Worm (Caenorhabditis elegans) whole organism, L1 larva: ENCODE measurements around the gene F30B5.11.

Source experiments
- alr-1 ChIP-seq: fragments of 200-800 bp; sonication (Bioruptor generic); optimal IDR thresholded peaks from 2 replicates; lab custom pipeline; 2018; ENCODE audit warnings: borderline replicate concordance, mild to moderate bottlenecking, missing genetic modification characterization, missing compliant biosample characterization
- ama-1 ChIP-seq: fragments of 150-350 bp; optimal IDR thresholded peaks from 2 replicates; lab custom pipeline; 2014
- blmp-1 ChIP-seq: fragments of 150-350 bp; optimal IDR thresholded peaks from 2 replicates; lab custom pipeline; 2014; ENCODE audit warnings: missing biosample characterization, missing genetic modification characterization
- ceh-63 ChIP-seq: fragments of 200-800 bp; sonication (Bioruptor generic); optimal IDR thresholded peaks from 2 replicates; lab custom pipeline; 2018; ENCODE audit warnings: mild to moderate bottlenecking, missing genetic modification characterization, missing compliant biosample characterization
- ceh-8 ChIP-seq: fragments of 200-800 bp; sonication (Bioruptor generic); optimal IDR thresholded peaks from 2 replicates; lab custom pipeline; 2018; ENCODE audit warnings: mild to moderate bottlenecking, missing genetic modification characterization, moderate library complexity, missing compliant biosample characterization
- ceh-88 ChIP-seq: fragments of 200-800 bp; sonication (Bioruptor generic); IDR thresholded peaks from 2 replicates; pipeline ENCODE4 v1.3.6; 2022; ENCODE audit warnings: missing genetic modification characterization, missing compliant biosample characterization
- ces-1 ChIP-seq: fragments of 150-350 bp; optimal IDR thresholded peaks from 2 replicates; lab custom pipeline; 2014; ENCODE audit warnings: missing biosample characterization, missing genetic modification reagents, missing genetic modification characterization
- efl-3 ChIP-seq: fragments of 200-800 bp; sonication (Bioruptor generic); optimal IDR thresholded peaks from 2 replicates; lab custom pipeline; 2018; ENCODE audit warnings: mild to moderate bottlenecking, missing genetic modification characterization, missing compliant biosample characterization
- elt-3 ChIP-seq, 6 experiments: fragments of 150-350 bp in 1 of 6; sonication (generic microtip); optimal IDR thresholded peaks; 2 replicates each; lab custom pipeline; 2017 to 2018; ENCODE audit warnings: missing biosample characterization in 6 of 6, missing genetic modification characterization in 6 of 6, inconsistent platforms in 1 of 6
- ets-5 ChIP-seq: fragments of 200-800 bp; sonication (Bioruptor generic); IDR thresholded peaks from 2 replicates; pipeline ENCODE4 v1.3.6; 2022; ENCODE audit warnings: missing genetic modification characterization, missing compliant biosample characterization
- fkh-4 ChIP-seq: sonication (generic microtip); optimal IDR thresholded peaks from 2 replicates; lab custom pipeline; 2016; ENCODE audit warnings: missing compliant biosample characterization, missing genetic modification characterization, borderline replicate concordance
- fos-1 ChIP-seq: fragments of 150-350 bp; optimal IDR thresholded peaks from 2 replicates; lab custom pipeline; 2014; ENCODE audit warnings: missing biosample characterization, missing genetic modification characterization
- hlh-17 ChIP-seq: fragments of 200-800 bp; sonication (Bioruptor generic); optimal IDR thresholded peaks from 2 replicates; lab custom pipeline; 2018; ENCODE audit warnings: missing genetic modification characterization, mild to moderate bottlenecking, missing compliant biosample characterization, moderate library complexity, borderline replicate concordance
- hlh-4 ChIP-seq: sonication (generic microtip); optimal IDR thresholded peaks from 2 replicates; lab custom pipeline; 2016; ENCODE audit warnings: mild to moderate bottlenecking, missing genetic modification characterization, missing compliant biosample characterization
- hpl-2 ChIP-seq: fragments of 150-350 bp; optimal IDR thresholded peaks from 2 replicates; lab custom pipeline; 2014; ENCODE audit warnings: missing biosample characterization, missing genetic modification reagents, missing genetic modification characterization
- isw-1 ChIP-seq: fragments of 200-800 bp; sonication (Bioruptor generic); IDR thresholded peaks from 2 replicates; pipeline ENCODE4 v1.3.6; 2022; ENCODE audit warnings: missing genetic modification characterization, missing compliant biosample characterization
- lin-15B ChIP-seq: fragments of 150-350 bp; sonication (generic microtip); optimal IDR thresholded peaks from 3 replicates; lab custom pipeline; 2014; ENCODE audit warnings: missing biosample characterization, missing genetic modification characterization
- lin-35 ChIP-seq, 2 experiments: fragments of 150-350 bp; optimal IDR thresholded peaks; 2 replicates each; lab custom pipeline; 2014; ENCODE audit warnings: missing biosample characterization in 2 of 2, missing genetic modification characterization in 2 of 2, missing genetic modification reagents in 2 of 2
- mep-1 ChIP-seq: fragments of 150-350 bp; optimal IDR thresholded peaks from 2 replicates; lab custom pipeline; 2014; ENCODE audit warnings: missing biosample characterization, missing genetic modification characterization
- nhr-11 ChIP-seq: fragments of 150-350 bp; optimal IDR thresholded peaks from 2 replicates; lab custom pipeline; 2014; ENCODE audit warnings: missing biosample characterization, missing genetic modification characterization
- nhr-20 ChIP-seq: sonication (generic microtip); optimal IDR thresholded peaks from 2 replicates; lab custom pipeline; 2016; ENCODE audit warnings: mild to moderate bottlenecking, missing genetic modification characterization, missing compliant biosample characterization
- nhr-237 ChIP-seq: fragments of 150-350 bp; optimal IDR thresholded peaks from 2 replicates; lab custom pipeline; 2014; ENCODE audit warnings: missing biosample characterization, missing genetic modification characterization
- nhr-76 ChIP-seq: sonication (generic microtip); optimal IDR thresholded peaks from 2 replicates; lab custom pipeline; 2017; ENCODE audit warnings: missing biosample characterization, missing genetic modification characterization
- nhr-85 ChIP-seq: sonication (generic microtip); peaks from one replicate; lab custom pipeline; 2016; ENCODE audit warnings: missing genetic modification characterization, inconsistent platforms, missing compliant biosample characterization
- pag-3 ChIP-seq: sonication (generic microtip); optimal IDR thresholded peaks from 2 replicates; lab custom pipeline; 2017; ENCODE audit warnings: missing genetic modification characterization, mild to moderate bottlenecking, missing compliant biosample characterization, antibody characterized with exemption, borderline replicate concordance; ENCODE audit not compliant: insufficient read depth
- pax-3 ChIP-seq: fragments of 200-800 bp; sonication (Bioruptor generic); optimal IDR thresholded peaks from 2 replicates; lab custom pipeline; 2018; ENCODE audit warnings: mild to moderate bottlenecking, missing genetic modification characterization, moderate library complexity, missing compliant biosample characterization
- rnt-1 ChIP-seq: sonication (generic microtip); optimal IDR thresholded peaks from 2 replicates; lab custom pipeline; 2016; ENCODE audit warnings: mild to moderate bottlenecking, missing genetic modification characterization, moderate library complexity, missing compliant biosample characterization
- snpc-4 ChIP-seq: fragments of 150-350 bp; optimal IDR thresholded peaks from 2 replicates; lab custom pipeline; 2014; ENCODE audit warnings: missing biosample characterization, missing genetic modification characterization
- snu-23 ChIP-seq: sonication (generic microtip); optimal IDR thresholded peaks from 2 replicates; lab custom pipeline; 2016; ENCODE audit warnings: missing genetic modification characterization, missing compliant biosample characterization
- sptf-1 ChIP-seq: fragments of 150-350 bp; optimal IDR thresholded peaks from 2 replicates; lab custom pipeline; 2014; ENCODE audit warnings: missing biosample characterization, missing genetic modification characterization
- sup-37 ChIP-seq: fragments of 200-800 bp; sonication (Bioruptor generic); optimal IDR thresholded peaks from 2 replicates; lab custom pipeline; 2018; ENCODE audit warnings: mild to moderate bottlenecking, missing genetic modification characterization, missing compliant biosample characterization
- tlp-1 ChIP-seq: fragments of 150-350 bp; optimal IDR thresholded peaks from 2 replicates; lab custom pipeline; 2014; ENCODE audit warnings: missing biosample characterization, missing genetic modification characterization
- unc-130 ChIP-seq: fragments of 150-350 bp; optimal IDR thresholded peaks from 2 replicates; lab custom pipeline; 2017; ENCODE audit warnings: missing biosample characterization, missing genetic modification characterization, inconsistent platforms
- unc-62 ChIP-seq: fragments of 150-350 bp; optimal IDR thresholded peaks from 2 replicates; lab custom pipeline; 2014; ENCODE audit warnings: missing biosample characterization, missing genetic modification reagents, missing genetic modification characterization
- unc-98 ChIP-seq: fragments of 200-800 bp; sonication (Bioruptor generic); IDR thresholded peaks from 2 replicates; pipeline ENCODE4 v1.3.6; 2022; ENCODE audit warnings: missing genetic modification characterization, missing compliant biosample characterization
- zag-1 ChIP-seq: fragments of 150-350 bp; optimal IDR thresholded peaks from 2 replicates; lab custom pipeline; 2014; ENCODE audit warnings: missing biosample characterization, missing genetic modification characterization
- zip-4 ChIP-seq: fragments of 200-800 bp; sonication (Bioruptor generic); optimal IDR thresholded peaks from 2 replicates; lab custom pipeline; 2018; ENCODE audit warnings: mild to moderate bottlenecking, missing genetic modification characterization, moderate library complexity, missing compliant biosample characterization
- ztf-11 ChIP-seq, 2 experiments: sonication (generic microtip); optimal IDR thresholded peaks; 2 replicates each; lab custom pipeline; 2016 to 2017; ENCODE audit warnings: missing genetic modification characterization in 2 of 2, missing biosample characterization in 1 of 2, missing compliant biosample characterization in 1 of 2

F30B5.11 gene

ce11 chrIV:4219983-4220382 is at the start of gene F30B5.11:
Gene F30B5.11 (minus strand): TSS chrIV:4220083.
- TF ChIP-seq unc-130 (tag; lab: Kevin White, UChicago): no peak
- TF ChIP-seq lin-15B (tag; lab: Kevin White, UChicago): no peak
- no peak for TF ChIP-seq elt-3 (tag; optimal IDR thresholded peaks at IDR 0.05; lab: Kevin White, UChicago)
- no peak for TF ChIP-seq fos-1 (tag; lab: Kevin White, UChicago)
- TF ChIP-seq zag-1 (tag; lab: Kevin White, UChicago): no peak
- TF ChIP-seq nhr-76 (tag; lab: Kevin White, UChicago): no peak
- TF ChIP-seq pag-3: no peak
- TF ChIP-seq sup-37 (GFP tag; lab: Kevin White, UChicago): no peak
- TF ChIP-seq isw-1 (GFP tag; lab: Robert Waterston, UW): no peak
- TF ChIP-seq unc-98 (GFP tag; lab: Robert Waterston, UW): no peak
- no peak for TF ChIP-seq efl-3 (GFP tag; lab: Kevin White, UChicago)
- TF ChIP-seq nhr-20 (tag; lab: Kevin White, UChicago): no peak
- TF ChIP-seq ces-1: no peak
- TF ChIP-seq unc-62 (GFP tag; lab: Kevin White, UChicago): no peak
- no peak for TF ChIP-seq zip-4 (GFP tag; lab: Kevin White, UChicago)

ce11 chrIV:4269308-4269707 is 49.4 kb upstream of the F30B5.11 start, which contains the start of gene F36A4.3:
Gene F36A4.3 (plus strand): TSS chrIV:4269608.
- TF ChIP-seq tlp-1: no peak
- TF ChIP-seq blmp-1: no peak
- no peak for TF ChIP-seq snpc-4 (tag; lab: Kevin White, UChicago)
- no peak for TF ChIP-seq pax-3
- TF ChIP-seq hlh-17: no peak
- TF ChIP-seq zip-4 (GFP tag; lab: Kevin White, UChicago): no peak
- no peak for TF ChIP-seq nhr-237 (tag; lab: Kevin White, UChicago)
- TF ChIP-seq ceh-63 (GFP tag; lab: Kevin White, UChicago): no peak

- TF ChIP-seq hpl-2 (GFP tag; lab: Kevin White, UChicago) (no peak), ama-1 (lab: Kevin White, UChicago) (no peak), nhr-76 (tag; lab: Kevin White, UChicago) (no peak), fos-1 (tag; lab: Kevin White, UChicago) (no peak), mep-1 (no peak), fkh-4 (tag; lab: Kevin White, UChicago) (no peak), nhr-11 (tag; lab: Kevin White, UChicago) (no peak), ets-5 (no peak), ceh-8 (GFP tag; lab: Kevin White, UChicago) (no peak), rnt-1 (no peak), unc-62 (GFP tag; lab: Kevin White, UChicago) (no peak), alr-1 (tag; lab: Kevin White, UChicago) (no peak), snu-23 (GFP tag; lab: Kevin White, UChicago) (no peak), hlh-4 (no peak), lin-35 (GFP tag; optimal IDR thresholded peaks at IDR 0.05; lab: Kevin White, UChicago) (no peak), ztf-11 (tag; optimal IDR thresholded peaks at IDR 0.05; lab: Kevin White, UChicago) (no peak), nhr-85 (tag; lab: Kevin White, UChicago) (no peak), pax-3 (no peak)
Measured at ce11 chrIV:4267320-4267719, 47.4 kb upstream of the F30B5.11 start, which contains the start of gene F36A4.4. Gene F36A4.4 (plus strand): TSS chrIV:4267620.

ce11 chrIV:4265951-4266350 is 46.1 kb upstream of the F30B5.11 start:
- TF ChIP-seq hlh-4 (no peak), ceh-88 (GFP tag; lab: Robert Waterston, UW) (no peak), snpc-4 (tag; lab: Kevin White, UChicago) (peak; percentile 63), snu-23 (GFP tag; lab: Kevin White, UChicago) (no peak), nhr-85 (tag; lab: Kevin White, UChicago) (peak; percentile 37), sptf-1 (no peak)
